Fruit fly (Drosophila melanogaster) whole organism, embryonic: ENCODE data around the gene CG43131.

Source experiments
- Antp ChIP-seq: fragments of 200-800 bp; sonication (Bioruptor generic); optimal IDR thresholded peaks from 3 replicates; lab custom pipeline; 2016; ENCODE audit warnings: missing biosample characterization, missing genetic modification characterization
- B-H1 ChIP-seq: fragments of 200-800 bp; sonication (Bioruptor generic); IDR thresholded peaks from 3 replicates; pipeline ENCODE4 v1.3.6; 2022; ENCODE audit warnings: missing biosample characterization, missing genetic modification characterization
- Bgb ChIP-seq: fragments of 200-800 bp; sonication (Bioruptor generic); IDR thresholded peaks from 2 replicates; pipeline ENCODE4 v1.3.6; 2022; ENCODE audit warnings: missing biosample characterization, missing genetic modification characterization; ENCODE audit not compliant: partially characterized antibody
- CG10209 ChIP-seq: fragments of 200-800 bp; sonication (Bioruptor generic); optimal IDR thresholded peaks from 3 replicates; lab custom pipeline; 2017; ENCODE audit warnings: missing biosample characterization, mild to moderate bottlenecking, missing genetic modification characterization, missing genetic modification reagents
- CG11085 ChIP-seq: fragments of 200-800 bp; sonication (Bioruptor generic); IDR thresholded peaks from 2 replicates; pipeline ENCODE4 v1.3.6; 2022; ENCODE audit warnings: missing biosample characterization, missing genetic modification characterization
- CG11398 ChIP-seq: fragments of 200-800 bp; sonication (Bioruptor generic); optimal IDR thresholded peaks from 2 replicates; lab custom pipeline; 2016; ENCODE audit warnings: missing biosample characterization, missing genetic modification characterization
- CG1529 ChIP-seq: fragments of 200-800 bp; sonication (Bioruptor generic); optimal IDR thresholded peaks from 3 replicates; lab custom pipeline; 2018; ENCODE audit warnings: missing biosample characterization, missing genetic modification characterization
- CG2116 ChIP-seq: fragments of 200-800 bp; sonication (Bioruptor generic); optimal IDR thresholded peaks from 3 replicates; lab custom pipeline; 2018; ENCODE audit warnings: missing biosample characterization, mild to moderate bottlenecking, missing genetic modification characterization
- CG30020 ChIP-seq: fragments of 200-800 bp; optimal IDR thresholded peaks from 2 replicates; lab custom pipeline; 2019; ENCODE audit warnings: missing biosample characterization, mild to moderate bottlenecking, missing genetic modification characterization, moderate library complexity
- CG32767 ChIP-seq: fragments of 200-800 bp; sonication (Bioruptor generic); IDR thresholded peaks from 2 replicates; pipeline ENCODE4 v1.3.6; 2022; ENCODE audit warnings: missing biosample characterization, missing genetic modification characterization
- CG6272 ChIP-seq: fragments of 200-800 bp; sonication (Bioruptor generic); IDR thresholded peaks from 2 replicates; pipeline ENCODE4 v1.3.6; 2022; ENCODE audit warnings: missing biosample characterization, missing genetic modification characterization
- CG7372 ChIP-seq: fragments of 200-800 bp; sonication (Bioruptor generic); IDR thresholded peaks from 2 replicates; pipeline ENCODE4 v1.3.6; 2022; ENCODE audit warnings: missing biosample characterization, missing genetic modification characterization
- D ChIP-seq, 2 experiments: fragments of 200-800 bp in 1 of 2; fragments of >200 bp in 1 of 2; sonication (Bioruptor generic) in 1 of 2; optimal IDR thresholded peaks; 2 replicates in 1 of 2; 3 replicates in 1 of 2; lab custom pipeline; 2017; ENCODE audit warnings: mild to moderate bottlenecking in 1 of 2, missing biosample characterization in 1 of 2, missing genetic modification characterization in 1 of 2, missing genetic modification reagents in 1 of 2
- D19B ChIP-seq: fragments of 200-800 bp; sonication (Bioruptor generic); optimal IDR thresholded peaks from 2 replicates; lab custom pipeline; 2017; ENCODE audit warnings: missing biosample characterization, mild to moderate bottlenecking, missing genetic modification characterization
- Dad ChIP-seq: fragments of 200-800 bp; sonication (Bioruptor generic); optimal IDR thresholded peaks from 3 replicates; lab custom pipeline; 2016; ENCODE audit warnings: missing biosample characterization, missing genetic modification characterization
- Dll ChIP-seq: fragments of 200-800 bp; sonication (Bioruptor generic); IDR thresholded peaks from 4 replicates; pipeline ENCODE4 v1.3.6; 2022; ENCODE audit warnings: missing biosample characterization, missing genetic modification characterization; ENCODE audit not compliant: partially characterized antibody
- Dref ChIP-seq: fragments of 200-800 bp; sonication (Bioruptor generic); IDR thresholded peaks from 2 replicates; pipeline ENCODE4 v1.3.6; 2022; ENCODE audit warnings: missing biosample characterization, missing genetic modification characterization
- Drgx ChIP-seq: fragments of 200-800 bp; sonication (Bioruptor generic); IDR thresholded peaks from 2 replicates; pipeline ENCODE4 v1.3.6; 2022; ENCODE audit warnings: missing biosample characterization, missing genetic modification characterization
- ERR ChIP-seq: fragments of 200-800 bp; sonication (Bioruptor generic); optimal IDR thresholded peaks from 2 replicates; lab custom pipeline; 2016; ENCODE audit warnings: missing biosample characterization, missing genetic modification characterization
- Elba2 ChIP-seq: fragments of 200-800 bp; sonication (Bioruptor generic); optimal IDR thresholded peaks from 3 replicates; lab custom pipeline; 2016; ENCODE audit warnings: missing biosample characterization, missing genetic modification characterization
- Fer3 ChIP-seq: fragments of 200-800 bp; sonication (Bioruptor generic); optimal IDR thresholded peaks from 2 replicates; lab custom pipeline; 2018; ENCODE audit warnings: missing biosample characterization, mild to moderate bottlenecking, missing genetic modification characterization, moderate library complexity
- MBD-R2 ChIP-seq: fragments of 200-800 bp; sonication (Bioruptor generic); IDR thresholded peaks from 2 replicates; pipeline ENCODE4 v1.3.6; 2022; ENCODE audit warnings: missing biosample characterization, missing genetic modification characterization
- NK7.1 ChIP-seq: fragments of 200-800 bp; sonication (Bioruptor generic); optimal IDR thresholded peaks from 3 replicates; lab custom pipeline; 2016; ENCODE audit warnings: missing biosample characterization, missing genetic modification characterization
- PHDP ChIP-seq: fragments of 200-800 bp; sonication (Bioruptor generic); optimal IDR thresholded peaks from 3 replicates; lab custom pipeline; 2018; ENCODE audit warnings: missing biosample characterization, mild to moderate bottlenecking, missing genetic modification characterization, moderate library complexity
- Poxn ChIP-seq: fragments of 200-800 bp; sonication (Bioruptor generic); IDR thresholded peaks from 2 replicates; pipeline ENCODE4 v1.3.6; 2022; ENCODE audit warnings: missing biosample characterization, missing genetic modification characterization
- Stat92E ChIP-seq, 3 experiments: fragments of >200 bp in 2 of 3; fragments of 200-800 bp in 1 of 3; sonication (Bioruptor generic) in 1 of 3; optimal IDR thresholded peaks; 2 replicates each; lab custom pipeline; 2017 to 2019; ENCODE audit warnings: missing biosample characterization in 3 of 3, missing genetic modification characterization in 3 of 3, mild to moderate bottlenecking in 1 of 3, moderate library complexity in 1 of 3
- Tbp ChIP-seq: fragments of >200 bp; optimal IDR thresholded peaks from 2 replicates; lab custom pipeline; 2018; ENCODE audit warnings: missing biosample characterization, missing genetic modification characterization
- Usf ChIP-seq: fragments of 200-800 bp; sonication (Bioruptor generic); optimal IDR thresholded peaks from 2 replicates; lab custom pipeline; 2017; ENCODE audit warnings: missing genotype, missing biosample characterization, missing genetic modification characterization
- Xrp1 ChIP-seq: fragments of 200-800 bp; sonication (Bioruptor generic); IDR thresholded peaks from 2 replicates; pipeline ENCODE4 v1.3.6; 2022; ENCODE audit warnings: missing biosample characterization, missing genetic modification characterization
- ac ChIP-seq: fragments of 200-800 bp; sonication (Bioruptor generic); optimal IDR thresholded peaks from 3 replicates; lab custom pipeline; 2017; ENCODE audit warnings: missing biosample characterization, mild to moderate bottlenecking, missing genetic modification characterization
- ash1 ChIP-seq: fragments of 200-800 bp; sonication (Bioruptor generic); optimal IDR thresholded peaks from 2 replicates; lab custom pipeline; 2018; ENCODE audit warnings: missing biosample characterization, mild to moderate bottlenecking, missing genetic modification characterization
- chn ChIP-seq: fragments of 200-800 bp; sonication (Bioruptor generic); optimal IDR thresholded peaks from 2 replicates; lab custom pipeline; 2016; ENCODE audit warnings: missing biosample characterization, missing genetic modification characterization
- corto ChIP-seq: fragments of 200-800 bp; sonication (Bioruptor generic); optimal IDR thresholded peaks from 2 replicates; lab custom pipeline; 2016; ENCODE audit warnings: missing biosample characterization, mild to moderate bottlenecking, missing genetic modification characterization, moderate library complexity
- disco-r ChIP-seq: fragments of 200-800 bp; sonication (Bioruptor generic); optimal IDR thresholded peaks from 2 replicates; lab custom pipeline; 2016; ENCODE audit warnings: missing biosample characterization, missing genetic modification characterization
- gro ChIP-seq: fragments of 200-800 bp; sonication (Bioruptor generic); optimal IDR thresholded peaks from 2 replicates; lab custom pipeline; 2016; ENCODE audit warnings: missing biosample characterization, missing genetic modification characterization
- gt ChIP-seq: fragments of 200-800 bp; sonication (Bioruptor generic); IDR thresholded peaks from 2 replicates; pipeline ENCODE4 v1.3.6; 2022; ENCODE audit warnings: missing biosample characterization, missing genetic modification characterization
- h ChIP-seq: fragments of >200 bp; optimal IDR thresholded peaks from 2 replicates; lab custom pipeline; 2017
- ham ChIP-seq: fragments of 200-800 bp; sonication (Bioruptor generic); IDR thresholded peaks from 2 replicates; pipeline ENCODE4 v1.3.6; 2022; ENCODE audit warnings: missing biosample characterization, missing genetic modification characterization
- hb ChIP-seq: fragments of 200-800 bp; sonication (Bioruptor generic); IDR thresholded peaks from 3 replicates; pipeline ENCODE4 v1.3.6; 2022; ENCODE audit warnings: missing biosample characterization, missing genetic modification characterization; ENCODE audit not compliant: partially characterized antibody
- klu ChIP-seq: fragments of 200-800 bp; sonication (Bioruptor generic); IDR thresholded peaks from 2 replicates; pipeline ENCODE4 v1.3.6; 2022; ENCODE audit warnings: missing biosample characterization, missing genetic modification characterization
- lab ChIP-seq: fragments of 200-800 bp; sonication (Bioruptor generic); optimal IDR thresholded peaks from 3 replicates; lab custom pipeline; 2017; ENCODE audit warnings: missing biosample characterization, missing genetic modification characterization, mild to moderate bottlenecking, moderate library complexity, missing genetic modification reagents
- mam ChIP-seq: fragments of 200-800 bp; sonication (Bioruptor generic); optimal IDR thresholded peaks from 3 replicates; lab custom pipeline; 2016; ENCODE audit warnings: missing biosample characterization, missing genetic modification characterization
- oc ChIP-seq: fragments of 200-800 bp; sonication (Bioruptor generic); optimal IDR thresholded peaks from 2 replicates; lab custom pipeline; 2018; ENCODE audit warnings: missing biosample characterization, mild to moderate bottlenecking, missing genetic modification characterization, moderate library complexity
- odd ChIP-seq: fragments of 200-800 bp; sonication (Bioruptor generic); optimal IDR thresholded peaks from 2 replicates; lab custom pipeline; 2017; ENCODE audit warnings: missing biosample characterization, mild to moderate bottlenecking, missing genetic modification characterization
- pb ChIP-seq: fragments of 200-800 bp; sonication (Bioruptor generic); optimal IDR thresholded peaks from 3 replicates; lab custom pipeline; 2016; ENCODE audit warnings: missing biosample characterization, missing genetic modification characterization
- pho ChIP-seq: fragments of 200-800 bp; sonication (Bioruptor generic); optimal IDR thresholded peaks from 2 replicates; lab custom pipeline; 2016; ENCODE audit warnings: missing biosample characterization, missing genetic modification characterization
- pros ChIP-seq: fragments of 200-800 bp; sonication (Bioruptor generic); optimal IDR thresholded peaks from 3 replicates; lab custom pipeline; 2019; ENCODE audit warnings: missing biosample characterization, mild to moderate bottlenecking, missing genetic modification characterization, moderate library complexity
- ranshi ChIP-seq: fragments of 200-800 bp; sonication (Bioruptor generic); IDR thresholded peaks from 2 replicates; pipeline ENCODE4 v1.3.6; 2022; ENCODE audit warnings: missing biosample characterization, missing genetic modification characterization
- rib ChIP-seq: fragments of 200-800 bp; sonication (Bioruptor generic); IDR thresholded peaks from 2 replicates; pipeline ENCODE4 v1.3.6; 2022; ENCODE audit warnings: missing biosample characterization, missing genetic modification characterization
- sima ChIP-seq: fragments of 200-800 bp; sonication (Bioruptor generic); optimal IDR thresholded peaks from 2 replicates; lab custom pipeline; 2016; ENCODE audit warnings: missing biosample characterization, missing genetic modification characterization
- sqz ChIP-seq: fragments of 200-800 bp; sonication (Bioruptor generic); optimal IDR thresholded peaks from 3 replicates; lab custom pipeline; 2018; ENCODE audit warnings: missing biosample characterization, mild to moderate bottlenecking, missing genetic modification characterization
- vfl ChIP-seq: fragments of 200-800 bp; sonication (Bioruptor generic); optimal IDR thresholded peaks from 2 replicates; lab custom pipeline; 2016; ENCODE audit warnings: missing biosample characterization, missing genetic modification characterization
- vnd ChIP-seq: fragments of 200-800 bp; sonication (Bioruptor generic); IDR thresholded peaks from 3 replicates; pipeline ENCODE4 v1.3.6; 2022; ENCODE audit warnings: missing biosample characterization, missing genetic modification characterization; ENCODE audit not compliant: partially characterized antibody

The CG43131 gene

dm6 chr3R:5060281-5060668, 48.7 kb downstream of the CG43131 start (continued):
- no peak for TF ChIP-seq klu (GFP tag; lab: Robert Waterston, UW)
- TF ChIP-seq sima = no peak
- no peak for TF ChIP-seq Dad (GFP tag; lab: Kevin White, UChicago)
- no peak for TF ChIP-seq vfl
- no peak for TF ChIP-seq CG10209 (GFP tag; lab: Kevin White, UChicago)
- no peak for TF ChIP-seq Xrp1 (GFP tag; lab: Robert Waterston, UW)
- no peak for TF ChIP-seq D19B (GFP tag; lab: Kevin White, UChicago)
- TF ChIP-seq Tbp (GFP tag; lab: Kevin White, UChicago) = no peak
- no peak for TF ChIP-seq chn (GFP tag; lab: Kevin White, UChicago)
- no peak for TF ChIP-seq gro
- no peak for TF ChIP-seq corto (GFP tag; lab: Kevin White, UChicago)
- TF ChIP-seq Fer3 (tag; lab: Kevin White, UChicago) = no peak
- TF ChIP-seq ash1 = no peak
- no peak for TF ChIP-seq B-H1 (GFP tag; lab: Robert Waterston, UW)
- TF ChIP-seq gt (GFP tag; lab: Robert Waterston, UW) = no peak
- no peak for TF ChIP-seq vnd (GFP tag; lab: Robert Waterston, UW)
- no peak for TF ChIP-seq hb
- TF ChIP-seq Antp (GFP tag; lab: Kevin White, UChicago) = no peak
- TF ChIP-seq sqz = no peak
- TF ChIP-seq ERR = no peak
- no peak for TF ChIP-seq Dll
- TF ChIP-seq D (optimal IDR thresholded peaks at IDR 0.05; lab: Kevin White, UChicago) = no peak
- TF ChIP-seq D (GFP tag; optimal IDR thresholded peaks at IDR 0.05; lab: Kevin White, UChicago) = no peak
- TF ChIP-seq Stat92E (GFP tag; optimal IDR thresholded peaks at IDR 0.05; lab: Kevin White, UChicago) = peak in 1 of 3 experiments; percentile 78
- no peak for TF ChIP-seq CG11398 (GFP tag; lab: Kevin White, UChicago)
- no peak for TF ChIP-seq CG11085 (GFP tag; lab: Robert Waterston, UW)
- TF ChIP-seq mam (GFP tag; lab: Kevin White, UChicago) = no peak
- no peak for TF ChIP-seq pros (GFP tag; lab: Kevin White, UChicago)
- no peak for TF ChIP-seq Elba2 (GFP tag; lab: Kevin White, UChicago)
- TF ChIP-seq MBD-R2 (GFP tag; lab: Robert Waterston, UW) = no peak
- no peak for TF ChIP-seq pb (GFP tag; lab: Kevin White, UChicago)
- no peak for TF ChIP-seq lab
- TF ChIP-seq rib (GFP tag; lab: Robert Waterston, UW) = no peak
- TF ChIP-seq ranshi = 0 out of 2 replicates have a peak, but pooled peaks have one; percentile 7
- no peak for TF ChIP-seq PHDP
- TF ChIP-seq ac = no peak
- TF ChIP-seq CG2116 (GFP tag; lab: Kevin White, UChicago) = no peak
- no peak for TF ChIP-seq CG32767 (GFP tag; lab: Robert Waterston, UW)
- TF ChIP-seq oc (tag; lab: Kevin White, UChicago) = peak; percentile 10
- TF ChIP-seq Poxn (GFP tag; lab: Robert Waterston, UW) = no peak
- TF ChIP-seq NK7.1 (GFP tag; lab: Kevin White, UChicago) = no peak
- TF ChIP-seq Bgb (GFP tag; lab: Robert Waterston, UW) = no peak
- no peak for TF ChIP-seq Drgx (GFP tag; lab: Robert Waterston, UW)
- no peak for TF ChIP-seq ham (GFP tag; lab: Robert Waterston, UW)
- TF ChIP-seq CG1529 = peak; percentile 1
- TF ChIP-seq h = no peak
- TF ChIP-seq CG7372 (GFP tag; lab: Robert Waterston, UW) = no peak
- TF ChIP-seq CG30020 (tag; lab: Kevin White, UChicago) = no peak
- no peak for TF ChIP-seq Usf (GFP tag; lab: Kevin White, UChicago)
- no peak for TF ChIP-seq CG6272 (GFP tag; lab: Robert Waterston, UW)
- TF ChIP-seq odd = no peak
- no peak for TF ChIP-seq Dref (GFP tag; lab: Robert Waterston, UW)
- TF ChIP-seq pho (GFP tag; lab: Kevin White, UChicago) = no peak
- no peak for TF ChIP-seq disco-r (GFP tag; lab: Kevin White, UChicago)
